Worm (Caenorhabditis elegans) whole organism, mixed stage, embryonic: ENCODE data around the gene acl-9.

ENCODE experiments used
- blmp-1 ChIP-seq: fragments of 150-350 bp; optimal IDR thresholded peaks from 2 replicates; lab custom pipeline; 2014; ENCODE audit warnings: missing biosample characterization, missing genetic modification characterization
- ces-1 ChIP-seq: fragments of 150-350 bp; optimal IDR thresholded peaks from 2 replicates; lab custom pipeline; 2014; ENCODE audit warnings: missing biosample characterization, missing genetic modification reagents, missing genetic modification characterization
- hlh-1 ChIP-seq: fragments of 150-350 bp; optimal IDR thresholded peaks from 2 replicates; lab custom pipeline; 2014; ENCODE audit warnings: missing biosample characterization, missing genetic modification reagents, missing genetic modification characterization
- lin-13 ChIP-seq: fragments of 150-350 bp; optimal IDR thresholded peaks from 2 replicates; lab custom pipeline; 2014; ENCODE audit warnings: missing biosample characterization, missing genetic modification characterization
- nhr-237 ChIP-seq: fragments of 150-350 bp; optimal IDR thresholded peaks from 2 replicates; lab custom pipeline; 2014; ENCODE audit warnings: missing biosample characterization, missing genetic modification characterization
- snpc-4 ChIP-seq: fragments of 150-350 bp; optimal IDR thresholded peaks from 2 replicates; lab custom pipeline; 2014; ENCODE audit warnings: missing biosample characterization, missing genetic modification characterization

ce11 chrV:6488849-6489248 is 35.8 kb downstream of the acl-9 start, which contains the start of gene lec-10:
- TF ChIP-seq hlh-1 (tag; lab: Kevin White, UChicago) (no peak), blmp-1 (no peak), nhr-237 (tag; lab: Kevin White, UChicago) (no peak), snpc-4 (no peak), lin-13 (tag; lab: Kevin White, UChicago) (no peak), ces-1 (GFP tag; lab: Kevin White, UChicago) (no peak)
